Worm (Caenorhabditis elegans) whole organism, L2 larva: Measurements from ENCODE around the gene skr-13.

ENCODE experiments used
- elt-1 ChIP-seq: fragments of 150-350 bp; optimal IDR thresholded peaks from 2 replicates; lab custom pipeline; 2014; ENCODE audit warnings: missing biosample characterization, missing genetic modification characterization
- lsy-2 ChIP-seq, 2 experiments: fragments of 150-350 bp in 1 of 2; sonication (generic microtip) in 1 of 2; optimal IDR thresholded peaks; 2 replicates each; lab custom pipeline; 2014 to 2017; ENCODE audit warnings: missing biosample characterization in 2 of 2, missing genetic modification characterization in 2 of 2
- ztf-11 ChIP-seq: sonication (generic microtip); optimal IDR thresholded peaks from 2 replicates; lab custom pipeline; 2017; ENCODE audit warnings: missing biosample characterization, missing genetic modification characterization

ce11 chrIV:17118585-17118984 lies 43.8 kb downstream of the skr-13 start, which contains the start of gene uaf-2:
- TF ChIP-seq elt-1 (tag; lab: Kevin White, UChicago) (no peak), ztf-11 (tag; lab: Kevin White, UChicago) (no peak), lsy-2 (tag; optimal IDR thresholded peaks at IDR 0.05; lab: Kevin White, UChicago) (no peak)
